Worm (Caenorhabditis elegans) whole organism, L3 larva: ENCODE measurements around the gene fbxb-91.

Experiments
- ZK546.5 ChIP-seq: sonication (generic microtip); optimal IDR thresholded peaks from 2 replicates; lab custom pipeline; 2017; ENCODE audit warnings: missing biosample characterization, missing genetic modification characterization
- aly-2 ChIP-seq: fragments of 150-350 bp; optimal IDR thresholded peaks from 2 replicates; lab custom pipeline; 2014; ENCODE audit warnings: missing biosample characterization, missing genetic modification characterization
- ama-1 ChIP-seq: fragments of 150-350 bp; optimal IDR thresholded peaks from 2 replicates; lab custom pipeline; 2018
- ceh-16 ChIP-seq: sonication (generic microtip); optimal IDR thresholded peaks from 2 replicates; lab custom pipeline; 2017; ENCODE audit warnings: missing biosample characterization, missing genetic modification characterization
- ceh-28 ChIP-seq: fragments of 150-350 bp; optimal IDR thresholded peaks from 2 replicates; lab custom pipeline; 2014; ENCODE audit warnings: missing biosample characterization, missing genetic modification reagents, missing genetic modification characterization
- ceh-82 ChIP-seq: fragments of 150-350 bp; optimal IDR thresholded peaks from 2 replicates; lab custom pipeline; 2014; ENCODE audit warnings: missing biosample characterization, missing genetic modification characterization
- ceh-9 ChIP-seq: sonication (generic microtip); optimal IDR thresholded peaks from 2 replicates; lab custom pipeline; 2018; ENCODE audit warnings: missing biosample characterization, missing genetic modification characterization
- daf-12 ChIP-seq: fragments of 150-350 bp; optimal IDR thresholded peaks from 2 replicates; lab custom pipeline; 2014; ENCODE audit warnings: missing biosample characterization, missing genetic modification reagents, missing genetic modification characterization
- egl-27 ChIP-seq: sonication (generic microtip); optimal IDR thresholded peaks from 4 replicates; lab custom pipeline; 2017; ENCODE audit warnings: missing biosample characterization, missing genetic modification reagents, missing genetic modification characterization
- eor-1 ChIP-seq, 2 experiments: fragments of 150-350 bp; optimal IDR thresholded peaks; 2 replicates each; lab custom pipeline; 2014 to 2018; ENCODE audit warnings: missing biosample characterization in 2 of 2, missing genetic modification characterization in 2 of 2
- fkh-10 ChIP-seq: sonication (generic microtip); optimal IDR thresholded peaks from 2 replicates; lab custom pipeline; 2017; ENCODE audit warnings: missing biosample characterization, missing genetic modification reagents, missing genetic modification characterization
- fkh-2 ChIP-seq: fragments of 150-350 bp; optimal IDR thresholded peaks from 2 replicates; lab custom pipeline; 2014; ENCODE audit warnings: missing biosample characterization, missing genetic modification reagents, missing genetic modification characterization
- fos-1 ChIP-seq: fragments of 150-350 bp; optimal IDR thresholded peaks from 2 replicates; lab custom pipeline; 2014; ENCODE audit warnings: missing biosample characterization, missing genetic modification characterization
- lin-15B ChIP-seq: fragments of 150-350 bp; optimal IDR thresholded peaks from 2 replicates; lab custom pipeline; 2014; ENCODE audit warnings: missing biosample characterization, missing genetic modification characterization
- lsy-12 ChIP-seq: sonication (generic microtip); optimal IDR thresholded peaks from 2 replicates; lab custom pipeline; 2016; ENCODE audit warnings: mild to moderate bottlenecking, missing genetic modification characterization, missing compliant biosample characterization
- mdl-1 ChIP-seq: fragments of 150-350 bp; optimal IDR thresholded peaks from 2 replicates; lab custom pipeline; 2014; ENCODE audit warnings: missing biosample characterization, missing genetic modification characterization
- nfya-1 ChIP-seq: sonication (generic microtip); optimal IDR thresholded peaks from 2 replicates; lab custom pipeline; 2017; ENCODE audit warnings: missing genetic modification characterization, mild to moderate bottlenecking, missing compliant biosample characterization, antibody characterized with exemption, moderate library complexity; ENCODE audit not compliant: insufficient read depth
- nhr-11 ChIP-seq: fragments of 150-350 bp; optimal IDR thresholded peaks from 2 replicates; lab custom pipeline; 2014; ENCODE audit warnings: missing biosample characterization, missing genetic modification characterization
- nhr-12 ChIP-seq: fragments of 150-350 bp; optimal IDR thresholded peaks from 2 replicates; lab custom pipeline; 2014; ENCODE audit warnings: missing biosample characterization, missing genetic modification characterization
- nhr-23 ChIP-seq: fragments of 150-350 bp; optimal IDR thresholded peaks from 2 replicates; lab custom pipeline; 2014; ENCODE audit warnings: missing biosample characterization, missing genetic modification reagents, missing genetic modification characterization
- nhr-25 ChIP-seq: sonication (generic microtip); optimal IDR thresholded peaks from 2 replicates; lab custom pipeline; 2017; ENCODE audit warnings: missing biosample characterization, missing genetic modification characterization
- nhr-43 ChIP-seq: sonication (generic microtip); optimal IDR thresholded peaks from 2 replicates; lab custom pipeline; 2016; ENCODE audit warnings: mild to moderate bottlenecking, missing genetic modification characterization, missing compliant biosample characterization; ENCODE audit not compliant: poor library complexity, severe bottlenecking
- nhr-67 ChIP-seq: fragments of 150-350 bp; optimal IDR thresholded peaks from 2 replicates; lab custom pipeline; 2014; ENCODE audit warnings: missing biosample characterization, missing genetic modification characterization
- nhr-77 ChIP-seq: fragments of 150-350 bp; optimal IDR thresholded peaks from 2 replicates; lab custom pipeline; 2014; ENCODE audit warnings: missing biosample characterization, missing genetic modification characterization
- pha-4 ChIP-seq: fragments of 150-350 bp; optimal IDR thresholded peaks from 2 replicates; lab custom pipeline; 2014; ENCODE audit warnings: missing biosample characterization, missing genetic modification reagents, missing genetic modification characterization
- sea-2 ChIP-seq: fragments of 150-350 bp; sonication (generic microtip); optimal IDR thresholded peaks from 4 replicates; lab custom pipeline; 2014; ENCODE audit warnings: missing biosample characterization, missing genetic modification reagents, missing genetic modification characterization
- skn-1 ChIP-seq: fragments of 150-350 bp; optimal IDR thresholded peaks from 2 replicates; lab custom pipeline; 2014; ENCODE audit warnings: missing biosample characterization, missing genetic modification characterization
- tbx-2 ChIP-seq: sonication (generic microtip); optimal IDR thresholded peaks from 2 replicates; lab custom pipeline; 2016; ENCODE audit warnings: mild to moderate bottlenecking, missing genetic modification characterization, missing compliant biosample characterization
- ztf-11 ChIP-seq: fragments of 150-350 bp; optimal IDR thresholded peaks from 2 replicates; lab custom pipeline; 2014; ENCODE audit warnings: missing biosample characterization, missing genetic modification characterization
- ztf-4 ChIP-seq: fragments of 150-350 bp; optimal IDR thresholded peaks from 2 replicates; lab custom pipeline; 2014; ENCODE audit warnings: missing biosample characterization, missing genetic modification characterization

Gene fbxb-91

ce11 chrII:3736893-3737375, 13.7 kb downstream of the fbxb-91 start, which contains the start of gene F12E12.6:
Gene F12E12.6 (minus strand): TSS chrII:3736943.
- no peak for TF ChIP-seq nhr-23 (tag; lab: Kevin White, UChicago)
- no peak for TF ChIP-seq nfya-1 (tag; lab: Kevin White, UChicago)
- TF ChIP-seq nhr-77 = no peak
- no peak for TF ChIP-seq lsy-12 (tag; lab: Kevin White, UChicago)
- no peak for TF ChIP-seq fkh-10 (GFP tag; lab: Kevin White, UChicago)
- no peak for TF ChIP-seq eor-1 (tag; optimal IDR thresholded peaks at IDR 0.05; lab: Kevin White, UChicago)
- TF ChIP-seq nhr-12 (tag; lab: Kevin White, UChicago) = no peak
- TF ChIP-seq egl-27 (tag; lab: Kevin White, UChicago) = no peak
- TF ChIP-seq pha-4 (tag; lab: Kevin White, UChicago) = no peak
- no peak for TF ChIP-seq ama-1
- TF ChIP-seq tbx-2 (tag; lab: Kevin White, UChicago) = no peak
- no peak for TF ChIP-seq daf-12 (tag; lab: Kevin White, UChicago)
- TF ChIP-seq lin-15B = no peak
- TF ChIP-seq sea-2 (GFP tag; lab: Kevin White, UChicago) = no peak
- no peak for TF ChIP-seq mdl-1 (tag; lab: Kevin White, UChicago)
- no peak for TF ChIP-seq nhr-11

ce11 chrII:3731723-3732122, 18.9 kb downstream of the fbxb-91 start, which contains the start of the genes sdz-12 and bath-31:
Gene sdz-12 (minus strand): TSS chrII:3731823.
Gene bath-31 (plus strand): TSS chrII:3731973.
- no peak for TF ChIP-seq fkh-10 (GFP tag; lab: Kevin White, UChicago)
- TF ChIP-seq, all 47 proteins: peak for 0

ce11 chrII:3727996-3728395, 22.6 kb downstream of the fbxb-91 start, which contains the start of gene C46E10.8:
Gene C46E10.8 (minus strand): TSS chrII:3728096.
- TF ChIP-seq aly-2 (tag; lab: Kevin White, UChicago) (no peak), ceh-9 (tag; lab: Kevin White, UChicago) (no peak), pha-4 (tag; lab: Kevin White, UChicago) (no peak), ceh-82 (no peak), nhr-23 (tag; lab: Kevin White, UChicago) (no peak), skn-1 (tag; lab: Kevin White, UChicago) (no peak), nhr-77 (no peak), ztf-4 (tag; lab: Kevin White, UChicago) (no peak), nhr-43 (tag; lab: Kevin White, UChicago) (no peak), ceh-16 (tag; lab: Kevin White, UChicago) (no peak), lin-15B (no peak), fos-1 (tag; lab: Kevin White, UChicago) (no peak), fkh-2 (no peak), ceh-28 (tag; lab: Kevin White, UChicago) (no peak)

- no peak for TF ChIP-seq nhr-67 (tag; lab: Kevin White, UChicago)
- no peak for TF ChIP-seq ceh-82
- no peak for TF ChIP-seq ceh-9 (tag; lab: Kevin White, UChicago)
- no peak for TF ChIP-seq nhr-23 (tag; lab: Kevin White, UChicago)
Measured at ce11 chrII:3724175-3724715, 26.3 kb downstream of the fbxb-91 start, which contains the start of gene C46E10.1. Gene C46E10.1 (plus strand): TSS chrII:3724225.

- TF ChIP-seq nhr-77 (no peak), ztf-11 (no peak), nfya-1 (tag; lab: Kevin White, UChicago) (no peak), egl-27 (tag; lab: Kevin White, UChicago) (no peak), ZK546.5 (tag; lab: Kevin White, UChicago) (no peak)
Measured at ce11 chrII:3721016-3721415, 29.6 kb downstream of the fbxb-91 start, which contains the start of gene C46E10.3. Gene C46E10.3 (plus strand): TSS chrII:3721316.

ce11 chrII:3716961-3717360, 33.6 kb downstream of the fbxb-91 start, which contains the start of gene fbxc-52:
Gene fbxc-52 (plus strand): TSS chrII:3717261.
- TF ChIP-seq nhr-77 (no peak), nhr-25 (peak; percentile 45)
